Fruit fly (Drosophila melanogaster) whole organism, embryonic: ENCODE results near the gene CG12609.

ENCODE experiments used
- Abd-B ChIP-seq: fragments of 200-800 bp; sonication (Bioruptor generic); optimal IDR thresholded peaks from 2 replicates; lab custom pipeline; 2018; ENCODE audit warnings: missing biosample characterization, mild to moderate bottlenecking, missing genetic modification characterization, moderate library complexity
- Blimp-1 ChIP-seq: fragments of 200-800 bp; sonication (Bioruptor generic); optimal IDR thresholded peaks from 3 replicates; lab custom pipeline; 2018; ENCODE audit warnings: missing biosample characterization, missing genetic modification characterization, mild to moderate bottlenecking, moderate library complexity, missing genetic modification reagents
- CG10462 ChIP-seq: fragments of 200-800 bp; sonication (Bioruptor generic); optimal IDR thresholded peaks from 2 replicates; lab custom pipeline; 2016; ENCODE audit warnings: missing biosample characterization, missing genetic modification characterization
- CG10654 ChIP-seq: fragments of 200-800 bp; sonication (Bioruptor generic); optimal IDR thresholded peaks from 2 replicates; lab custom pipeline; 2016; ENCODE audit warnings: missing biosample characterization, missing genetic modification characterization
- CG11723 ChIP-seq: fragments of 200-800 bp; sonication (Bioruptor generic); optimal IDR thresholded peaks from 2 replicates; lab custom pipeline; 2017; ENCODE audit warnings: missing biosample characterization, mild to moderate bottlenecking, missing genetic modification characterization
- CG12104 ChIP-seq: fragments of 200-800 bp; sonication (Bioruptor generic); optimal IDR thresholded peaks from 3 replicates; lab custom pipeline; 2016; ENCODE audit warnings: missing biosample characterization, missing genetic modification characterization
- CG1233 ChIP-seq: fragments of 200-800 bp; sonication (Bioruptor generic); optimal IDR thresholded peaks from 4 replicates; lab custom pipeline; 2018; ENCODE audit warnings: missing biosample characterization, mild to moderate bottlenecking, missing genetic modification characterization
- CG12659 ChIP-seq: fragments of 200-800 bp; sonication (Bioruptor generic); optimal IDR thresholded peaks from 3 replicates; lab custom pipeline; 2017; ENCODE audit warnings: mild to moderate bottlenecking, missing biosample characterization, missing genetic modification reagents, missing genetic modification characterization
- CG12769 ChIP-seq: fragments of 200-800 bp; sonication (Bioruptor generic); optimal IDR thresholded peaks from 2 replicates; lab custom pipeline; 2019; ENCODE audit warnings: missing biosample characterization, mild to moderate bottlenecking, missing genetic modification characterization, moderate library complexity
- CG15269 ChIP-seq: fragments of 200-800 bp; sonication (Bioruptor generic); optimal IDR thresholded peaks from 2 replicates; lab custom pipeline; 2018; ENCODE audit warnings: missing biosample characterization, mild to moderate bottlenecking, missing genetic modification characterization, moderate library complexity
- CG17829 ChIP-seq: fragments of 200-800 bp; optimal IDR thresholded peaks from 2 replicates; lab custom pipeline; 2019; ENCODE audit warnings: missing biosample characterization, mild to moderate bottlenecking, missing genetic modification characterization, moderate library complexity
- CG18599 ChIP-seq: fragments of 200-800 bp; sonication (Bioruptor generic); optimal IDR thresholded peaks from 3 replicates; lab custom pipeline; 2017; ENCODE audit warnings: missing biosample characterization, missing genetic modification characterization, mild to moderate bottlenecking, moderate library complexity, missing genetic modification reagents
- CG18764 ChIP-seq: fragments of 200-800 bp; sonication (Bioruptor generic); optimal IDR thresholded peaks from 3 replicates; lab custom pipeline; 2016; ENCODE audit warnings: missing biosample characterization, missing genetic modification characterization
- CG2875 ChIP-seq: fragments of 200-800 bp; sonication (Bioruptor generic); optimal IDR thresholded peaks from 2 replicates; lab custom pipeline; 2017; ENCODE audit warnings: missing biosample characterization, mild to moderate bottlenecking, missing genetic modification characterization, missing genetic modification reagents
- CG30020 ChIP-seq: fragments of 200-800 bp; optimal IDR thresholded peaks from 2 replicates; lab custom pipeline; 2019; ENCODE audit warnings: missing biosample characterization, mild to moderate bottlenecking, missing genetic modification characterization, moderate library complexity
- CG3065 ChIP-seq: fragments of 200-800 bp; sonication (Bioruptor generic); optimal IDR thresholded peaks from 2 replicates; lab custom pipeline; 2016; ENCODE audit warnings: missing biosample characterization, missing genetic modification characterization
- CG32767 ChIP-seq: fragments of 200-800 bp; sonication (Bioruptor generic); IDR thresholded peaks from 2 replicates; pipeline ENCODE4 v1.3.6; 2022; ENCODE audit warnings: missing biosample characterization, missing genetic modification characterization
- CG3407 ChIP-seq: fragments of 200-800 bp; sonication (Bioruptor generic); optimal IDR thresholded peaks from 2 replicates; lab custom pipeline; 2018; ENCODE audit warnings: missing biosample characterization, mild to moderate bottlenecking, missing genetic modification characterization
- CG34422 ChIP-seq: fragments of 200-800 bp; sonication (Bioruptor generic); IDR thresholded peaks from 3 replicates; pipeline ENCODE4 v1.3.6; 2022; ENCODE audit warnings: missing biosample characterization, missing genetic modification characterization
- CG4424 ChIP-seq: fragments of 200-800 bp; sonication (Bioruptor generic); optimal IDR thresholded peaks from 3 replicates; lab custom pipeline; 2016; ENCODE audit warnings: missing biosample characterization, missing genetic modification characterization
- CG4820 ChIP-seq: fragments of 200-800 bp; sonication (Bioruptor generic); optimal IDR thresholded peaks from 3 replicates; lab custom pipeline; 2016; ENCODE audit warnings: missing biosample characterization, missing genetic modification characterization
- CG7271 ChIP-seq: fragments of 200-800 bp; sonication (Bioruptor generic); optimal IDR thresholded peaks from 2 replicates; lab custom pipeline; 2018; ENCODE audit warnings: missing biosample characterization, mild to moderate bottlenecking, missing genetic modification characterization, moderate library complexity
- CG8765 ChIP-seq: fragments of 200-800 bp; sonication (Bioruptor generic); IDR thresholded peaks from 2 replicates; pipeline ENCODE4 v1.3.6; 2022; ENCODE audit warnings: missing biosample characterization, missing genetic modification characterization
- CG8924 ChIP-seq: fragments of 200-800 bp; optimal IDR thresholded peaks from 3 replicates; lab custom pipeline; 2019; ENCODE audit warnings: missing biosample characterization, mild to moderate bottlenecking, missing genetic modification characterization, moderate library complexity
- D19A ChIP-seq: fragments of 200-800 bp; optimal IDR thresholded peaks from 3 replicates; lab custom pipeline; 2019; ENCODE audit warnings: missing biosample characterization, mild to moderate bottlenecking, missing genetic modification characterization, moderate library complexity
- Dref ChIP-seq: fragments of 200-800 bp; sonication (Bioruptor generic); IDR thresholded peaks from 2 replicates; pipeline ENCODE4 v1.3.6; 2022; ENCODE audit warnings: missing biosample characterization, missing genetic modification characterization
- Eip74EF ChIP-seq, 2 experiments: fragments of 200-800 bp in 1 of 2; fragments of >200 bp in 1 of 2; sonication (Bioruptor generic) in 1 of 2; optimal IDR thresholded peaks; 2 replicates each; lab custom pipeline; 2017 to 2019; ENCODE audit warnings: missing biosample characterization in 2 of 2, missing genetic modification characterization in 2 of 2, mild to moderate bottlenecking in 1 of 2, moderate library complexity in 1 of 2
- HLHmδ ChIP-seq: fragments of 200-800 bp; sonication (Bioruptor generic); optimal IDR thresholded peaks from 2 replicates; lab custom pipeline; 2018; ENCODE audit warnings: missing biosample characterization, mild to moderate bottlenecking, missing genetic modification characterization, moderate library complexity
- Hr78 ChIP-seq, 2 experiments: fragments of 200-800 bp in 1 of 2; fragments of >200 bp in 1 of 2; sonication (Bioruptor generic) in 1 of 2; optimal IDR thresholded peaks; 2 replicates each; lab custom pipeline; 2017 to 2019; ENCODE audit warnings: missing biosample characterization in 2 of 2, missing genetic modification characterization in 2 of 2, mild to moderate bottlenecking in 1 of 2, moderate library complexity in 1 of 2
- Lhr ChIP-seq: fragments of 200-800 bp; sonication (Bioruptor generic); optimal IDR thresholded peaks from 3 replicates; lab custom pipeline; 2017; ENCODE audit warnings: mild to moderate bottlenecking, missing biosample characterization, missing genetic modification reagents, missing genetic modification characterization
- Lpt ChIP-seq: fragments of >200 bp; optimal IDR thresholded peaks from 2 replicates; lab custom pipeline; 2018; ENCODE audit warnings: missing biosample characterization, missing genetic modification characterization
- MESR4 ChIP-seq: fragments of 200-800 bp; sonication (Bioruptor generic); optimal IDR thresholded peaks from 2 replicates; lab custom pipeline; 2018; ENCODE audit warnings: missing biosample characterization, mild to moderate bottlenecking, missing genetic modification characterization, moderate library complexity
- Max ChIP-seq: fragments of 200-800 bp; sonication (Bioruptor generic); optimal IDR thresholded peaks from 2 replicates; lab custom pipeline; 2016; ENCODE audit warnings: missing biosample characterization, mild to moderate bottlenecking, missing genetic modification characterization
- Oli ChIP-seq: fragments of 200-800 bp; sonication (Bioruptor generic); optimal IDR thresholded peaks from 2 replicates; lab custom pipeline; 2018; ENCODE audit warnings: missing biosample characterization, mild to moderate bottlenecking, missing genetic modification characterization, moderate library complexity
- PHDP ChIP-seq: fragments of 200-800 bp; sonication (Bioruptor generic); optimal IDR thresholded peaks from 3 replicates; lab custom pipeline; 2018; ENCODE audit warnings: missing biosample characterization, mild to moderate bottlenecking, missing genetic modification characterization, moderate library complexity
- Ptx1 ChIP-seq: fragments of 200-800 bp; sonication (Bioruptor generic); IDR thresholded peaks from 2 replicates; pipeline ENCODE4 v1.3.6; 2022; ENCODE audit warnings: missing biosample characterization, missing genetic modification characterization
- Ravus ChIP-seq: fragments of 200-800 bp; sonication (Bioruptor generic); IDR thresholded peaks from 2 replicates; pipeline ENCODE4 v1.3.6; 2022; ENCODE audit warnings: missing biosample characterization, missing genetic modification characterization
- Vsx1 ChIP-seq: fragments of 200-800 bp; sonication (Bioruptor generic); optimal IDR thresholded peaks from 2 replicates; lab custom pipeline; 2017; ENCODE audit warnings: missing biosample characterization, mild to moderate bottlenecking, missing genetic modification characterization, missing genetic modification reagents
- ara ChIP-seq: fragments of 200-800 bp; sonication (Bioruptor generic); IDR thresholded peaks from 2 replicates; pipeline ENCODE4 v1.3.6; 2022; ENCODE audit warnings: missing biosample characterization, missing genetic modification characterization
- bbx ChIP-seq: fragments of 200-800 bp; sonication (Bioruptor generic); IDR thresholded peaks from 2 replicates; pipeline ENCODE4 v1.3.6; 2022; ENCODE audit warnings: missing biosample characterization, missing genetic modification characterization; ENCODE audit not compliant: partially characterized antibody
- cas ChIP-seq: fragments of 200-800 bp; sonication (Bioruptor generic); IDR thresholded peaks from 2 replicates; pipeline ENCODE4 v1.3.6; 2022; ENCODE audit warnings: missing biosample characterization, missing genetic modification characterization
- dmrt99B ChIP-seq: fragments of 200-800 bp; sonication (Bioruptor generic); optimal IDR thresholded peaks from 2 replicates; lab custom pipeline; 2018; ENCODE audit warnings: missing biosample characterization, mild to moderate bottlenecking, missing genetic modification characterization, moderate library complexity
- kay ChIP-seq: fragments of 200-800 bp; sonication (Bioruptor generic); optimal IDR thresholded peaks from 2 replicates; lab custom pipeline; 2016; ENCODE audit warnings: missing biosample characterization, missing genetic modification characterization
- lbe ChIP-seq: fragments of 200-800 bp; sonication (Bioruptor generic); optimal IDR thresholded peaks from 2 replicates; lab custom pipeline; 2016; ENCODE audit warnings: missing biosample characterization, mild to moderate bottlenecking, missing genetic modification characterization
- nerfin-1 ChIP-seq: fragments of 200-800 bp; sonication (Bioruptor generic); optimal IDR thresholded peaks from 3 replicates; lab custom pipeline; 2019; ENCODE audit warnings: missing biosample characterization, mild to moderate bottlenecking, missing genetic modification characterization, moderate library complexity
- org-1 ChIP-seq: fragments of 200-800 bp; sonication (Bioruptor generic); optimal IDR thresholded peaks from 2 replicates; lab custom pipeline; 2017; ENCODE audit warnings: missing biosample characterization, missing genetic modification characterization
- ssp ChIP-seq: fragments of 200-800 bp; sonication (Bioruptor generic); IDR thresholded peaks from 2 replicates; pipeline ENCODE4 v1.3.6; 2022; ENCODE audit warnings: missing biosample characterization, missing genetic modification characterization
- zf30C ChIP-seq: fragments of 200-800 bp; sonication (Bioruptor generic); optimal IDR thresholded peaks from 3 replicates; lab custom pipeline; 2018; ENCODE audit warnings: missing biosample characterization, mild to moderate bottlenecking, missing genetic modification characterization

The CG12609 gene

DNA sequence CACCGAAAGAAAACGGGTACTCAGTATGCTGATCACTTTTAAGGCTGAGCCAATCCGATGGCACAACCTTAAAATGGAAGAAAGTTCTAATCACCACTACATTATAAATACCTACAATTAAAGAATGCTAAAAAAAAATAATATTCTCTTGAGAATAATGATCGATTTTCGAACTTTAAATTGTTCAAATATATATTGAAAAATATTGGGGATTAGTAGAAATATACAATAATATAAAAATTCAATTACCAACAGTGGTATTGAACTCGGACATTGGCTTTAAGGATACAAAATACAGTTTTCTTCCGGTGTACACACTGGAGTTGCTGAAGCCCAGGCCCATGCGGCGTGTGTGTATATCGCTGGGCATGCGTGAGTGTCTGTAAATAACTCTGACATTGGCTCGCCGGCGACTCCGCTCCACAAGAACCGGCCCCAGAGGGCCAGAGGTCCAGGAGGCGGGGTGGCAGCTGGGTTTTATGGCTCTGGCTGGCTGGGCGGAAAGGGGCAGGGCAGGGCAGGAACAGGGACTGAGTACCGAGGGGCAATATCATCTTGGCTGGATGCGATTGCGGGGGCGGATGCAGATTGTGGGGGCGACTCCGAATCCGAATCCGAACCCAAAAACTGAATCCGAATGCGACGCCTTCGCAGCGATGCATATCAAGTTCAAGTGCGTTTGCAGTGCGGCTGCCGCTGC lies 27.9 kb upstream of the CG12609 start (continued):
- TF ChIP-seq CG15269 (tag; lab: Kevin White, UChicago) (peak; percentile 61), Blimp-1 (GFP tag; lab: Kevin White, UChicago) (peak; percentile 52), CG32767 (GFP tag; lab: Robert Waterston, UW) (0 out of 2 replicates have a peak, but pooled peaks have one; percentile 19), Lpt (no peak), CG12104 (GFP tag; lab: Kevin White, UChicago) (peak; percentile 13), Ptx1 (0 out of 2 replicates have a peak, but pooled peaks have one; percentile 25), Max (peak; percentile 13), Eip74EF (GFP tag; optimal IDR thresholded peaks at IDR 0.05; lab: Kevin White, UChicago) (peak in 1 of 2 experiments; percentile 68), CG1233 (GFP tag; lab: Kevin White, UChicago) (peak; percentile 12), kay (GFP tag; lab: Kevin White, UChicago) (peak; percentile 37), CG8924 (peak; percentile 73), bbx (GFP tag; lab: Robert Waterston, UW) (no peak), CG10654 (GFP tag; lab: Kevin White, UChicago) (peak; percentile 47), zf30C (GFP tag; lab: Kevin White, UChicago) (peak; percentile 73), ara (GFP tag; lab: Robert Waterston, UW) (peak; percentile 45; the same call in 1 of the 2 replicates), Lhr (peak; percentile 52), MESR4 (GFP tag; lab: Kevin White, UChicago) (no peak), CG3065 (GFP tag; lab: Kevin White, UChicago) (no peak), HLHmδ (no peak), CG18764 (peak; percentile 19), Vsx1 (peak; percentile 44), nerfin-1 (tag; lab: Kevin White, UChicago) (peak; percentile 68), CG30020 (tag; lab: Kevin White, UChicago) (peak; percentile 34), ssp (peak; percentile 46; the same call in 1 of the 2 replicates), D19A (tag; lab: Kevin White, UChicago) (peak; percentile 60), org-1 (peak; percentile 48), CG8765 (GFP tag; lab: Robert Waterston, UW) (no peak), CG11723 (peak; percentile 54), lbe (peak; percentile 31), CG7271 (tag; lab: Kevin White, UChicago) (peak; percentile 9), dmrt99B (tag; lab: Kevin White, UChicago) (peak; percentile 76), CG12659 (GFP tag; lab: Kevin White, UChicago) (peak; percentile 43), CG18599 (GFP tag; lab: Kevin White, UChicago) (no peak), PHDP (tag; lab: Kevin White, UChicago) (peak; percentile 64), Dref (no peak), CG34422 (peak; percentile 37; the same call in 1 of the 3 replicates), CG10462 (GFP tag; lab: Kevin White, UChicago) (peak; percentile 43), Abd-B (peak; percentile 54), CG12769 (tag; lab: Kevin White, UChicago) (no peak), Ravus (no peak), CG3407 (GFP tag; lab: Kevin White, UChicago) (peak; percentile 61), CG2875 (GFP tag; lab: Kevin White, UChicago) (peak; percentile 70), CG17829 (peak; percentile 72), CG4424 (GFP tag; lab: Kevin White, UChicago) (peak; percentile 66), Oli (tag; lab: Kevin White, UChicago) (peak; percentile 71), Hr78 (GFP tag; optimal IDR thresholded peaks at IDR 0.05; lab: Kevin White, UChicago) (peak in 1 of 2 experiments; percentile 42), cas (GFP tag; lab: Robert Waterston, UW) (no peak), CG4820 (peak; percentile 35)
